Worm (Caenorhabditis elegans): ENCODE data around the gene sma-1.

sma-1 gene

DNA sequence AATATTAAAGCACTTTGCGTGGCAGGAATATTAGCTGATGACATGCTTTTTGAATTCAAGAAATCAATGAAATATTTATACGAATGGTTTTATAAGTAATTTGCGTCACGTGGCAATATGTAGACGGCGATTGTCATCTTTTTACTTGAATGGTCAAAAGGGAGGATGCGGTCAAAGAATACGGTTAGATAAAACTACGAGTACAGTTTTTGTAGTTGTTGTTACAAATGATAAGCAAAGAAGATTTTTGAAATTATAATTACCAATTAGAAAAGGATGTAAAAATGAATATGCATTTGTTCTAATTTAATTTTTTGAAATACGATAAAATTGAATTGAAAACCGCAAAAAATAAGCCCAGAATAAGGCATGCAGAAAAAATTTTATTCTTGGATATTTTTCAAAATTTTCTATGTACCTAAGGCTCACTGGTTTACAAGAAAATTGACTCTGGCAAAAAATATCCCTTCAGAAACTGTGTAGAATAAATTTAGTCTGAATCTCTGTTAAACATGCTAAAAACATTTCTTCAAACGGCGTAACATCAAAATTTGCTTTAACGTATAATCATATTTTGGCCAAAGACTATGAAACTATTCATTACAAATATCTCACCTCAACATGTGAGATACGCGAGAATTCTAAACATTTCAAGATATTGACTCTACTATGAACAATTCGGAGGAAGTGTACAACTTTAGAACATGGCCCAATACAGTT lies 7.9 kb upstream of the sma-1 start, which contains the start of the genes sodh-2 and srx-76:
Gene sodh-2 (minus strand): TSS at position 101 of the 720 bp plus-strand sequence.
Gene srx-76 (plus strand): TSS at position 670 of the 720 bp plus-strand sequence.
- TF ChIP-seq rnt-1 (tag; optimal IDR thresholded peaks at IDR 0.05) (no peak), unc-55 (GFP tag; optimal IDR thresholded peaks at IDR 0.05) (no peak), ceh-14 (tag; optimal IDR thresholded peaks at IDR 0.05) (no peak), che-1 (tag; optimal IDR thresholded peaks at IDR 0.05) (no peak), dve-1 (tag; optimal IDR thresholded peaks at IDR 0.05) (no peak), odd-2 (tag; optimal IDR thresholded peaks at IDR 0.05) (no peak), lim-6 (tag; optimal IDR thresholded peaks at IDR 0.05) (no peak), ama-1 (optimal IDR thresholded peaks at IDR 0.05) (no peak), ceh-30 (tag; optimal IDR thresholded peaks at IDR 0.05) (no peak), unc-3 (GFP tag; conservative IDR thresholded peaks at IDR 0.05) (no peak), unc-3 (tag; optimal IDR thresholded peaks at IDR 0.05) (no peak), pqm-1 (tag; optimal IDR thresholded peaks at IDR 0.05) (no peak), ceh-9 (tag; optimal IDR thresholded peaks at IDR 0.05) (no peak), ets-4 (tag; optimal IDR thresholded peaks at IDR 0.05) (no peak), ceh-22 (tag; optimal IDR thresholded peaks at IDR 0.05) (no peak), sdc-2 (tag; optimal IDR thresholded peaks at IDR 0.05) (no peak), K09A11.1 (tag; optimal IDR thresholded peaks at IDR 0.05; ENCODE audit: insufficient read depth) (no peak), pag-3 (tag; optimal IDR thresholded peaks at IDR 0.05; ENCODE audit: borderline replicate concordance) (no peak)

DNA sequence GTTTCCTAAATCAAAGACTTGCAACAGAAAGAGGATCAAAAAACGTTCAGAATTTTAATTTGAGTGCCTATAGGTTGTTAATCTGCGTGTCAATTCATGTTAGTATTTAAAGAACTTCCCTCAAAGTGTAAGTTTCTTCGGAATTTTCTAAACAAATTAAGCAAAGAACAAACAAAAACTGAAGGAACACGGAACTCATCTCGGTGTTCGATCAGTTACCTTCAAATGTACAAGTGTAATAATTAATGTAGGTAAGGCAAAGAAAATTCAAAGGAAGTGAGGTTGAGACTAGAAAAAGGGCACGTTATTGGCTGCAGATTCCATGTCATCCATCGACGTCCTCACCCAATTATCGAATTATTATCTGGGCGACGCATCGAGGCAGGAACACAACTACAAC lies 5.3 kb upstream of the sma-1 start, which contains the start of gene K12G11.6:
Gene K12G11.6 (plus strand): TSS at position 357 of the 400 bp plus-strand sequence.
- TF ChIP-seq gmeb-2 (tag; optimal IDR thresholded peaks at IDR 0.05) (no peak), ceh-30 (tag; optimal IDR thresholded peaks at IDR 0.05) (no peak), elt-4 (tag; optimal IDR thresholded peaks at IDR 0.05) (no peak), ceh-24 (tag; optimal IDR thresholded peaks at IDR 0.05) (no peak), odd-2 (tag; optimal IDR thresholded peaks at IDR 0.05) (no peak), unc-42 (tag; optimal IDR thresholded peaks at IDR 0.05) (no peak), T23F11.4 (GFP tag; optimal IDR thresholded peaks at IDR 0.05) (no peak), nhr-232 (tag; optimal IDR thresholded peaks at IDR 0.05) (no peak), lin-11 (tag; optimal IDR thresholded peaks at IDR 0.05) (no peak), ama-1 (optimal IDR thresholded peaks at IDR 0.05) (no peak), Y22D7AL.16 (tag; optimal IDR thresholded peaks at IDR 0.05) (no peak), ceh-2 (tag; optimal IDR thresholded peaks at IDR 0.05) (no peak)

DNA sequence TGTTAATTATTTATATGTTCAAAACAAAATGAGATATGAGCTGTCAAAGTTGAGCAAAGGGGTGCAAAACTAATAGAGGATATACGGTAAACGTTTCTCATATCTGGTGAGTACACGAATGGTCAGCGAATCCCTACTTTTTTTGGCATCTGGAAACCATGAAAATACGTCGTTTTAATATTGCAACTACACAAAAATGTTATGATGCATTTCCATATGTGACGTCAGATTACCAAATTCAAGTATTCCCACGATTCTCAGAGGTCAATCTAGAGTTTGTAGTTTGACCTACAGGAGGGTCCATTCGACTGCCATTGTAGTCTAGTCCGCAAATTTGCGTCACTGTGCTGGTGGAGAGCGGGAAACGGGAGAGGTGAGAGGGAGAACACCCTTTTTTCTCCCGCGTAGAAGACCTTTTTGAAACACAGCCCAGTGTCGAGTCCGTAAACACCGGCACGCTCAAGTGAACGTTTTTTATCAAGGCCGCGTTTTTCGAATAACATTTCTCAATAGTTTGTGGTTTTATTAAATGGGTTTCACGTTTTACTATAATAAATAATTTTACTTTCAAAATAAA lies 2.8 kb upstream of the sma-1 start:
- TF ChIP-seq fax-1 (tag; optimal IDR thresholded peaks at IDR 0.05), result no peak
- TF ChIP-seq tbx-2 (tag; optimal IDR thresholded peaks at IDR 0.05), result peak; percentile 39
- TF ChIP-seq ceh-31 (tag; optimal IDR thresholded peaks at IDR 0.05), result peak; percentile 6
- no peak for TF ChIP-seq zip-5 (tag; optimal IDR thresholded peaks at IDR 0.05)

DNA sequence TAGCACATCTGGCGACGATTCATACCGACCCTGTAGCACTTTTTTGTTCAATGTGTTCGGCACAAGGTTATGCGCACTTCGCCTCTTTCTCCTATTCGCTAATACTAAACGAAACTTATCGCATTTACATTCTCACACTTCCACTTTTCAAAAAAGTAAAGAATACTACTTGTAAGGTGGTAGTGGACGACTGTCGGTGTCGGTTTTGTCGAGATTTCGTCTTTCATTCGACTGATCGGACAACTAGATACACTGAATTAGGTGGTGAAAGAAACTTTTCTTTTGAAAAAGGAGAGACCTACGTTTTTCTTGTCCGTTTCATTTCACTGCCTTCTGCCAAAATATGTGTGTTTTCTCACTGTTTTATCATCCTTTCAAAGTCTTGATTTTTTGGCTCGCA lies 1.6 kb upstream of the sma-1 start:
- TF ChIP-seq ceh-22 (tag; optimal IDR thresholded peaks at IDR 0.05) (no peak), ttx-3 (tag; optimal IDR thresholded peaks at IDR 0.05) (no peak), T23F11.4 (GFP tag; optimal IDR thresholded peaks at IDR 0.05) (no peak), ama-1 (optimal IDR thresholded peaks at IDR 0.05) (no peak), K09A11.1 (tag; optimal IDR thresholded peaks at IDR 0.05; ENCODE audit: insufficient read depth) (no peak), pha-2 (tag; optimal IDR thresholded peaks at IDR 0.05) (no peak), hlh-15 (tag; optimal IDR thresholded peaks at IDR 0.05) (no peak), pax-1 (tag; optimal IDR thresholded peaks at IDR 0.05) (no peak), ceh-31 (tag; optimal IDR thresholded peaks at IDR 0.05) (no peak), pqm-1 (tag; optimal IDR thresholded peaks at IDR 0.05) (no peak), gmeb-2 (tag; optimal IDR thresholded peaks at IDR 0.05) (no peak), hlh-6 (tag; optimal IDR thresholded peaks at IDR 0.05) (no peak), nhr-11 (tag; optimal IDR thresholded peaks at IDR 0.05) (no peak)

Measured in whole organism, late embryonic.